Worm (Caenorhabditis elegans) whole organism, L4 larva: ENCODE results near the gene F22D3.4.

Experiments
- F26F4.8 ChIP-seq: fragments of 200-800 bp; sonication (Bioruptor generic); conservative IDR thresholded peaks from 2 replicates; pipeline ENCODE4 v1.3.6; 2022; ENCODE audit warnings: missing genetic modification characterization, missing compliant biosample characterization
- F37D6.2 ChIP-seq: sonication (generic microtip); optimal IDR thresholded peaks from 2 replicates; lab custom pipeline; 2016; ENCODE audit warnings: mild to moderate bottlenecking, missing genetic modification characterization, missing compliant biosample characterization
- F49E8.2 ChIP-seq: sonication (generic microtip); optimal IDR thresholded peaks from 2 replicates; lab custom pipeline; 2016; ENCODE audit warnings: missing compliant biosample characterization, mild to moderate bottlenecking, missing genetic modification characterization, borderline replicate concordance
- R02D3.7 ChIP-seq: fragments of 150-350 bp; sonication (generic microtip); optimal IDR thresholded peaks from 3 replicates; lab custom pipeline; 2014; ENCODE audit warnings: missing biosample characterization, missing genetic modification characterization
- Y105C5A.15 ChIP-seq: fragments of 200-800 bp; sonication (Bioruptor generic); IDR thresholded peaks from 2 replicates; pipeline ENCODE4 v1.3.6; 2022; ENCODE audit warnings: missing genetic modification characterization, missing compliant biosample characterization
- Y5F2A.4 ChIP-seq: fragments of 200-800 bp; sonication (Bioruptor generic); optimal IDR thresholded peaks from 2 replicates; lab custom pipeline; 2018; ENCODE audit warnings: mild to moderate bottlenecking, missing genetic modification characterization, missing compliant biosample characterization
- Y75B8A.6 ChIP-seq: fragments of 200-800 bp; sonication (Bioruptor generic); IDR thresholded peaks from 2 replicates; pipeline ENCODE4 v1.3.6; 2022; ENCODE audit warnings: missing genetic modification reagents, missing genetic modification characterization, missing compliant biosample characterization
- ama-1 ChIP-seq: fragments of 150-350 bp; optimal IDR thresholded peaks from 2 replicates; lab custom pipeline; 2014; ENCODE audit warnings: inconsistent platforms, mixed read lengths
- attf-4 ChIP-seq: sonication (generic microtip); optimal IDR thresholded peaks from 3 replicates; lab custom pipeline; 2017; ENCODE audit warnings: missing biosample characterization, missing genetic modification characterization
- ceh-44 ChIP-seq: fragments of 200-800 bp; sonication (Bioruptor generic); IDR thresholded peaks from 2 replicates; pipeline ENCODE4 v1.3.6; 2022; ENCODE audit warnings: missing genetic modification reagents, missing genetic modification characterization, missing compliant biosample characterization
- ceh-62 ChIP-seq: sonication (generic microtip); optimal IDR thresholded peaks from 2 replicates; lab custom pipeline; 2017; ENCODE audit warnings: missing biosample characterization, missing genetic modification characterization
- ceh-82 ChIP-seq: sonication (generic microtip); optimal IDR thresholded peaks from 2 replicates; lab custom pipeline; 2017; ENCODE audit warnings: missing biosample characterization, missing genetic modification characterization
- ces-1 ChIP-seq: fragments of 150-350 bp; sonication (generic microtip); optimal IDR thresholded peaks from 4 replicates; lab custom pipeline; 2014; ENCODE audit warnings: missing biosample characterization, missing genetic modification reagents, missing genetic modification characterization
- daf-12 ChIP-seq: fragments of 150-350 bp; optimal IDR thresholded peaks from 2 replicates; lab custom pipeline; 2014; ENCODE audit warnings: missing biosample characterization, missing genetic modification reagents, missing genetic modification characterization
- daf-8 ChIP-seq: fragments of 200-800 bp; sonication (Bioruptor generic); IDR thresholded peaks from 2 replicates; pipeline ENCODE4 v1.3.6; 2022; ENCODE audit warnings: missing genetic modification characterization, missing compliant biosample characterization
- dmd-6 ChIP-seq: fragments of 200-800 bp; sonication (Bioruptor generic); IDR thresholded peaks from 2 replicates; pipeline ENCODE4 v1.3.6; 2022; ENCODE audit warnings: missing genetic modification reagents, missing genetic modification characterization, missing compliant biosample characterization
- dmd-8 ChIP-seq: fragments of 200-800 bp; sonication (Bioruptor generic); IDR thresholded peaks from 2 replicates; pipeline ENCODE4 v1.3.6; 2022; ENCODE audit warnings: missing genetic modification characterization, missing compliant biosample characterization
- dve-1 ChIP-seq: sonication (generic microtip); optimal IDR thresholded peaks from 2 replicates; lab custom pipeline; 2017; ENCODE audit warnings: antibody characterized with exemption, mild to moderate bottlenecking, missing genetic modification characterization, missing compliant biosample characterization; ENCODE audit not compliant: insufficient read depth
- fkh-10 ChIP-seq: fragments of 150-350 bp; optimal IDR thresholded peaks from 2 replicates; lab custom pipeline; 2014; ENCODE audit warnings: missing biosample characterization, missing genetic modification reagents, missing genetic modification characterization
- gei-8 ChIP-seq: fragments of 200-800 bp; sonication (Bioruptor generic); optimal IDR thresholded peaks from 2 replicates; lab custom pipeline; 2018; ENCODE audit warnings: mild to moderate bottlenecking, missing genetic modification characterization, missing compliant biosample characterization
- hif-1 ChIP-seq, 2 experiments: sonication (generic microtip); optimal IDR thresholded peaks; 2 replicates each; lab custom pipeline; 2016 to 2017; ENCODE audit warnings: missing compliant biosample characterization in 2 of 2, missing genetic modification characterization in 2 of 2, missing genetic modification reagents in 2 of 2, missing genotype in 2 of 2, mild to moderate bottlenecking in 1 of 2
- hlh-11 ChIP-seq: fragments of 200-800 bp; sonication (Bioruptor generic); optimal IDR thresholded peaks from 2 replicates; lab custom pipeline; 2018; ENCODE audit warnings: mild to moderate bottlenecking, missing genetic modification characterization, missing compliant biosample characterization
- hlh-30 ChIP-seq: sonication (generic microtip); optimal IDR thresholded peaks from 2 replicates; lab custom pipeline; 2017; ENCODE audit warnings: antibody characterized with exemption, mild to moderate bottlenecking, missing genetic modification characterization, missing compliant biosample characterization; ENCODE audit not compliant: insufficient read depth
- jun-1 ChIP-seq: fragments of 150-350 bp; optimal IDR thresholded peaks from 2 replicates; lab custom pipeline; 2014; ENCODE audit warnings: missing biosample characterization, missing genetic modification reagents, missing genetic modification characterization
- lin-1 ChIP-seq: fragments of 200-800 bp; sonication (Bioruptor generic); IDR thresholded peaks from 2 replicates; pipeline ENCODE4 v1.3.6; 2022; ENCODE audit warnings: missing genetic modification reagents, missing genetic modification characterization, missing compliant biosample characterization
- lin-15B ChIP-seq: fragments of 150-350 bp; sonication (generic microtip); optimal IDR thresholded peaks from 3 replicates; lab custom pipeline; 2014; ENCODE audit warnings: missing biosample characterization, missing genetic modification characterization
- lin-38 ChIP-seq: fragments of 200-800 bp; sonication (Bioruptor generic); IDR thresholded peaks from 2 replicates; pipeline ENCODE4 v1.3.6; 2022; ENCODE audit warnings: missing genetic modification reagents, missing genetic modification characterization, missing compliant biosample characterization
- lin-39 ChIP-seq: fragments of 150-350 bp; optimal IDR thresholded peaks from 2 replicates; lab custom pipeline; 2014; ENCODE audit warnings: missing biosample characterization, missing genetic modification reagents, missing genetic modification characterization
- lir-3 ChIP-seq: sonication (generic microtip); optimal IDR thresholded peaks from 2 replicates; lab custom pipeline; 2016; ENCODE audit warnings: mild to moderate bottlenecking, missing genetic modification characterization, missing compliant biosample characterization
- lsy-2 ChIP-seq, 2 experiments: fragments of 150-350 bp in 1 of 2; sonication (generic microtip) in 1 of 2; optimal IDR thresholded peaks; 2 replicates each; lab custom pipeline; 2014 to 2017; ENCODE audit warnings: missing biosample characterization in 2 of 2, missing genetic modification characterization in 2 of 2
- mdt-29 ChIP-seq: fragments of 200-800 bp; sonication (Bioruptor generic); IDR thresholded peaks from 2 replicates; pipeline ENCODE4 v1.3.6; 2022; ENCODE audit warnings: missing genetic modification reagents, missing genetic modification characterization, missing compliant biosample characterization
- mep-1 ChIP-seq: fragments of 150-350 bp; sonication (generic microtip); optimal IDR thresholded peaks from 3 replicates; lab custom pipeline; 2014; ENCODE audit warnings: missing biosample characterization, missing genetic modification characterization
- nhr-10 ChIP-seq: fragments of 150-350 bp; optimal IDR thresholded peaks from 2 replicates; lab custom pipeline; 2014; ENCODE audit warnings: missing biosample characterization, missing genetic modification characterization
- nhr-11 ChIP-seq: fragments of 150-350 bp; optimal IDR thresholded peaks from 2 replicates; lab custom pipeline; 2014; ENCODE audit warnings: missing biosample characterization, missing genetic modification characterization
- nhr-111 ChIP-seq: fragments of 200-800 bp; sonication (Bioruptor generic); optimal IDR thresholded peaks from 2 replicates; lab custom pipeline; 2018; ENCODE audit warnings: mild to moderate bottlenecking, missing genetic modification characterization, missing compliant biosample characterization
- nhr-25 ChIP-seq: sonication (generic microtip); optimal IDR thresholded peaks from 2 replicates; lab custom pipeline; 2017; ENCODE audit warnings: missing genetic modification characterization, mild to moderate bottlenecking, missing compliant biosample characterization, antibody characterized with exemption, moderate library complexity, borderline replicate concordance; ENCODE audit not compliant: insufficient read depth
- nhr-41 ChIP-seq: fragments of 200-800 bp; sonication (Bioruptor generic); IDR thresholded peaks from 2 replicates; pipeline ENCODE4 v1.3.6; 2022; ENCODE audit warnings: missing genetic modification reagents, missing genetic modification characterization, missing compliant biosample characterization
- nhr-42 ChIP-seq: fragments of 200-800 bp; sonication (Bioruptor generic); IDR thresholded peaks from 2 replicates; pipeline ENCODE4 v1.3.6; 2022; ENCODE audit warnings: missing genetic modification characterization, missing compliant biosample characterization
- pha-4 ChIP-seq, 2 experiments: fragments of 150-350 bp in 1 of 2; fragments of 200-800 bp in 1 of 2; sonication (Bioruptor generic) in 1 of 2; IDR thresholded peaks in 1 of 2; optimal IDR thresholded peaks in 1 of 2; 2 replicates each; pipeline versions ENCODE4 v1.3.6 to Lab custom; 2014 to 2022; ENCODE audit warnings: missing genetic modification characterization in 2 of 2, missing genetic modification reagents in 2 of 2, missing biosample characterization in 1 of 2, missing compliant biosample characterization in 1 of 2
- php-3 ChIP-seq: fragments of 200-800 bp; sonication (Bioruptor generic); IDR thresholded peaks from 2 replicates; pipeline ENCODE4 v1.3.6; 2022; ENCODE audit warnings: missing genetic modification reagents, missing genetic modification characterization, missing compliant biosample characterization
- saeg-2 ChIP-seq: fragments of 200-800 bp; sonication (Bioruptor generic); IDR thresholded peaks from 2 replicates; pipeline ENCODE4 v1.3.6; 2022; ENCODE audit warnings: missing genetic modification reagents, missing genetic modification characterization, missing compliant biosample characterization
- snpc-1.2 ChIP-seq: fragments of 200-800 bp; sonication (Bioruptor generic); IDR thresholded peaks from 2 replicates; pipeline ENCODE4 v1.3.6; 2022; ENCODE audit warnings: missing genetic modification reagents, missing genetic modification characterization, missing compliant biosample characterization
- spr-1 ChIP-seq: sonication (generic microtip); optimal IDR thresholded peaks from 2 replicates; lab custom pipeline; 2016; ENCODE audit warnings: mild to moderate bottlenecking, missing genetic modification characterization, missing compliant biosample characterization
- tra-1 ChIP-seq: fragments of 200-800 bp; sonication (Bioruptor generic); IDR thresholded peaks from 2 replicates; pipeline ENCODE4 v1.3.6; 2022; ENCODE audit warnings: missing genetic modification reagents, missing genetic modification characterization, missing compliant biosample characterization
- unc-39 ChIP-seq: sonication (generic microtip); optimal IDR thresholded peaks from 2 replicates; lab custom pipeline; 2017; ENCODE audit warnings: missing biosample characterization, missing genetic modification characterization
- vab-7 ChIP-seq: fragments of 200-800 bp; sonication (Bioruptor generic); IDR thresholded peaks from 2 replicates; pipeline ENCODE4 v1.3.6; 2022; ENCODE audit warnings: missing genetic modification reagents, missing genetic modification characterization, missing compliant biosample characterization
- zag-1 ChIP-seq: fragments of 150-350 bp; optimal IDR thresholded peaks from 2 replicates; lab custom pipeline; 2014; ENCODE audit warnings: missing biosample characterization, missing genetic modification characterization
- zfp-2 ChIP-seq: sonication (generic microtip); optimal IDR thresholded peaks from 2 replicates; lab custom pipeline; 2016; ENCODE audit warnings: mild to moderate bottlenecking, missing genetic modification characterization, missing compliant biosample characterization

Gene F22D3.4

ce11 chrII:6913309-6913708, 14.1 kb downstream of the F22D3.4 start, which contains the start of gene cyn-10 (continued):
- no peak for TF ChIP-seq gei-8 (GFP tag; lab: Kevin White, UChicago)
- TF ChIP-seq pha-4 (GFP tag; IDR thresholded peaks at IDR 0.05; lab: Robert Waterston, UW): no peak
- TF ChIP-seq pha-4 (tag; optimal IDR thresholded peaks at IDR 0.05; lab: Kevin White, UChicago): peak; percentile 21
- no peak for TF ChIP-seq nhr-10
- TF ChIP-seq tra-1: peak; percentile 81
- peak in 1 of 2 experiments; percentile 86 for TF ChIP-seq hif-1 (tag; optimal IDR thresholded peaks at IDR 0.05; lab: Kevin White, UChicago)
- no peak for TF ChIP-seq zag-1 (tag; lab: Kevin White, UChicago)
- peak; percentile 83 for TF ChIP-seq lin-38 (GFP tag; lab: Robert Waterston, UW)
- peak; percentile 57 for TF ChIP-seq hlh-30 (tag; lab: Kevin White, UChicago)
- TF ChIP-seq ceh-82 (tag; lab: Kevin White, UChicago): no peak
- peak; percentile 6 for TF ChIP-seq F49E8.2 (tag; lab: Kevin White, UChicago)
- TF ChIP-seq saeg-2 (GFP tag; lab: Robert Waterston, UW): no peak
- TF ChIP-seq jun-1 (tag; lab: Kevin White, UChicago): no peak
- TF ChIP-seq lin-1 (GFP tag; lab: Robert Waterston, UW): no peak
- TF ChIP-seq mep-1 (tag; lab: Kevin White, UChicago): peak; percentile 51
- no peak for TF ChIP-seq ceh-62 (tag; lab: Kevin White, UChicago)
- TF ChIP-seq ceh-44: no peak
- no peak for TF ChIP-seq R02D3.7 (tag; lab: Kevin White, UChicago)
- TF ChIP-seq attf-4: no peak
- no peak for TF ChIP-seq F26F4.8 (GFP tag; lab: Robert Waterston, UW)

ce11 chrII:6909568-6910122, 17.8 kb downstream of the F22D3.4 start, which contains the start of gene asm-1:
TSS of gene asm-1 (plus strand) at chrII:6910072.
- TF ChIP-seq php-3: peak; percentile 63
- TF ChIP-seq unc-39 (tag; lab: Kevin White, UChicago): no peak
- TF ChIP-seq Y75B8A.6 (GFP tag; lab: Robert Waterston, UW): no peak
- TF ChIP-seq nhr-111 (GFP tag; lab: Kevin White, UChicago): no peak
- TF ChIP-seq ceh-44: no peak
- TF ChIP-seq ceh-62 (tag; lab: Kevin White, UChicago): no peak
- no peak for TF ChIP-seq zfp-2 (tag; lab: Kevin White, UChicago)
- no peak for TF ChIP-seq spr-1 (tag; lab: Kevin White, UChicago)
- no peak for TF ChIP-seq snpc-1.2 (GFP tag; lab: Robert Waterston, UW)
- TF ChIP-seq ama-1 (lab: Kevin White, UChicago): no peak
- TF ChIP-seq daf-12 (tag; lab: Kevin White, UChicago): no peak
- no peak for TF ChIP-seq lin-39 (tag; lab: Kevin White, UChicago)
- TF ChIP-seq lin-15B: no peak
- no peak for TF ChIP-seq mdt-29 (GFP tag; lab: Robert Waterston, UW)
- TF ChIP-seq hlh-11 (tag; lab: Kevin White, UChicago): peak; percentile 34
- no peak for TF ChIP-seq nhr-11 (tag; lab: Kevin White, UChicago)
- no peak for TF ChIP-seq vab-7
- TF ChIP-seq F37D6.2 (tag; lab: Kevin White, UChicago): no peak
- TF ChIP-seq nhr-25: no peak
- TF ChIP-seq dve-1 (tag; lab: Kevin White, UChicago): peak; percentile 36
- no peak for TF ChIP-seq R02D3.7 (tag; lab: Kevin White, UChicago)
- TF ChIP-seq Y5F2A.4 (GFP tag; lab: Kevin White, UChicago): no peak
- TF ChIP-seq nhr-41 (GFP tag; lab: Robert Waterston, UW): no peak
- TF ChIP-seq Y105C5A.15 (GFP tag; lab: Robert Waterston, UW): no peak
- peak; percentile 49 for TF ChIP-seq hlh-30 (tag; lab: Kevin White, UChicago)
- TF ChIP-seq nhr-42 (GFP tag; lab: Robert Waterston, UW): no peak
- TF ChIP-seq dmd-6 (GFP tag; lab: Robert Waterston, UW): no peak
- TF ChIP-seq fkh-10 (GFP tag; lab: Kevin White, UChicago): no peak
- TF ChIP-seq lir-3: no peak
- TF ChIP-seq daf-8 (GFP tag; lab: Robert Waterston, UW): no peak
- no peak for TF ChIP-seq gei-8 (GFP tag; lab: Kevin White, UChicago)
- peak in 1 of 2 experiments; percentile 21 for TF ChIP-seq lsy-2 (tag; optimal IDR thresholded peaks at IDR 0.05; lab: Kevin White, UChicago)
- TF ChIP-seq ces-1 (GFP tag; lab: Kevin White, UChicago): no peak
- TF ChIP-seq dmd-8 (GFP tag; lab: Robert Waterston, UW): no peak
